Worm (Caenorhabditis elegans) whole organism, young adult: Measurements from ENCODE around the gene T24B8.4.

Experiments
- B0019.2 ChIP-seq: fragments of 200-800 bp; sonication (Bioruptor generic); conservative IDR thresholded peaks from 2 replicates; pipeline ENCODE4 v1.3.6; 2022; ENCODE audit warnings: missing genetic modification reagents, missing genetic modification characterization, missing compliant biosample characterization
- B0035.1 ChIP-seq: sonication (generic microtip); optimal IDR thresholded peaks from 2 replicates; lab custom pipeline; 2016; ENCODE audit warnings: missing genetic modification characterization, mild to moderate bottlenecking, missing compliant biosample characterization, missing genotype, missing genetic modification reagents
- B0336.3 ChIP-seq: fragments of 200-800 bp; sonication (Bioruptor generic); IDR thresholded peaks from 2 replicates; pipeline ENCODE4 v1.3.6; 2022; ENCODE audit warnings: missing genetic modification characterization, missing compliant biosample characterization
- F23B12.7 ChIP-seq: sonication (generic microtip); optimal IDR thresholded peaks from 2 replicates; lab custom pipeline; 2017; ENCODE audit warnings: missing genetic modification characterization, mild to moderate bottlenecking, missing compliant biosample characterization, antibody characterized with exemption, moderate library complexity; ENCODE audit not compliant: insufficient read depth
- F33H1.4 ChIP-seq: fragments of 200-800 bp; sonication (Bioruptor generic); IDR thresholded peaks from 2 replicates; pipeline ENCODE4 v1.3.6; 2022; ENCODE audit warnings: missing genetic modification reagents, missing genetic modification characterization, missing compliant biosample characterization
- F49E8.2 ChIP-seq: sonication (generic microtip); optimal IDR thresholded peaks from 3 replicates; lab custom pipeline; 2017; ENCODE audit warnings: missing genetic modification characterization, mild to moderate bottlenecking, missing compliant biosample characterization, antibody characterized with exemption, moderate library complexity; ENCODE audit not compliant: insufficient read depth
- F52B5.7 ChIP-seq: sonication (generic microtip); optimal IDR thresholded peaks from 2 replicates; lab custom pipeline; 2016; ENCODE audit warnings: mild to moderate bottlenecking, missing genetic modification characterization, missing compliant biosample characterization
- T07F8.4 ChIP-seq: sonication (generic microtip); optimal IDR thresholded peaks from 2 replicates; lab custom pipeline; 2016; ENCODE audit warnings: mild to moderate bottlenecking, missing genetic modification characterization, moderate library complexity, missing compliant biosample characterization
- T26A5.8 ChIP-seq: sonication (generic microtip); optimal IDR thresholded peaks from 2 replicates; lab custom pipeline; 2016; ENCODE audit warnings: missing genetic modification characterization, missing compliant biosample characterization
- Y53G8AR.9 ChIP-seq: fragments of 200-800 bp; sonication (Bioruptor generic); conservative IDR thresholded peaks from 2 replicates; pipeline ENCODE4 v1.3.6; 2022; ENCODE audit warnings: missing genetic modification reagents, missing genetic modification characterization, missing compliant biosample characterization
- akir-1 ChIP-seq: fragments of 200-800 bp; sonication (Bioruptor generic); optimal IDR thresholded peaks from 2 replicates; lab custom pipeline; 2018; ENCODE audit warnings: mild to moderate bottlenecking, missing genetic modification characterization, moderate library complexity, missing compliant biosample characterization
- cebp-1 ChIP-seq, 2 experiments: fragments of 200-800 bp in 1 of 2; sonication (Bioruptor generic) in 1 of 2; sonication (generic microtip) in 1 of 2; IDR thresholded peaks in 1 of 2; optimal IDR thresholded peaks in 1 of 2; 2 replicates each; pipeline versions ENCODE4 v1.3.6 to Lab custom; 2017 to 2022; ENCODE audit warnings: missing compliant biosample characterization in 2 of 2, missing genetic modification characterization in 2 of 2, mild to moderate bottlenecking in 1 of 2, missing genetic modification reagents in 1 of 2, moderate library complexity in 1 of 2
- cebp-2 ChIP-seq: fragments of 200-800 bp; sonication (Bioruptor generic); IDR thresholded peaks from 2 replicates; pipeline ENCODE4 v1.3.6; 2022; ENCODE audit warnings: missing genetic modification characterization, missing compliant biosample characterization
- ceh-100 ChIP-seq: fragments of 200-800 bp; sonication (Bioruptor generic); IDR thresholded peaks from 2 replicates; pipeline ENCODE4 v1.3.6; 2022; ENCODE audit warnings: missing genetic modification reagents, missing genetic modification characterization, missing compliant biosample characterization
- ceh-40 ChIP-seq: fragments of 200-800 bp; sonication (Bioruptor generic); IDR thresholded peaks from 2 replicates; pipeline ENCODE4 v1.3.6; 2022; ENCODE audit warnings: missing genetic modification characterization, missing compliant biosample characterization
- ceh-91 ChIP-seq: fragments of 200-800 bp; sonication (Bioruptor generic); IDR thresholded peaks from 2 replicates; pipeline ENCODE4 v1.3.6; 2022; ENCODE audit warnings: missing genetic modification reagents, missing genetic modification characterization, missing compliant biosample characterization
- dox-1 ChIP-seq: fragments of 200-800 bp; sonication (Bioruptor generic); IDR thresholded peaks from 2 replicates; pipeline ENCODE4 v1.3.6; 2022; ENCODE audit warnings: missing genetic modification reagents, missing genetic modification characterization, missing compliant biosample characterization
- dpff-1 ChIP-seq: sonication (generic microtip); optimal IDR thresholded peaks from 2 replicates; lab custom pipeline; 2017; ENCODE audit warnings: mild to moderate bottlenecking, missing genetic modification characterization, missing compliant biosample characterization
- efl-1 ChIP-seq: fragments of 150-350 bp; optimal IDR thresholded peaks from 2 replicates; lab custom pipeline; 2014; ENCODE audit warnings: missing biosample characterization, missing genetic modification reagents, missing genetic modification characterization
- hmg-1.2 ChIP-seq: fragments of 200-800 bp; sonication (Bioruptor generic); IDR thresholded peaks from 2 replicates; pipeline ENCODE4 v1.3.6; 2022; ENCODE audit warnings: missing genetic modification reagents, missing genetic modification characterization, missing compliant biosample characterization
- hrde-1 ChIP-seq: sonication (generic microtip); optimal IDR thresholded peaks from 2 replicates; lab custom pipeline; 2016; ENCODE audit warnings: missing genetic modification characterization, mild to moderate bottlenecking, missing compliant biosample characterization, moderate library complexity, missing genotype, missing genetic modification reagents, borderline replicate concordance
- hsf-1 ChIP-seq: fragments of 200-800 bp; sonication (Bioruptor generic); IDR thresholded peaks from 2 replicates; pipeline ENCODE4 v1.3.6; 2022; ENCODE audit warnings: missing genetic modification reagents, missing genetic modification characterization, missing compliant biosample characterization
- lin-26 ChIP-seq: fragments of 200-800 bp; sonication (Bioruptor generic); IDR thresholded peaks from 2 replicates; pipeline ENCODE4 v1.3.6; 2022; ENCODE audit warnings: missing genetic modification reagents, missing genetic modification characterization, missing compliant biosample characterization
- lsl-1 ChIP-seq: fragments of 200-800 bp; sonication (Bioruptor generic); optimal IDR thresholded peaks from 2 replicates; lab custom pipeline; 2018; ENCODE audit warnings: mild to moderate bottlenecking, missing genetic modification characterization, moderate library complexity, missing compliant biosample characterization
- madf-3 ChIP-seq: fragments of 200-800 bp; sonication (Bioruptor generic); IDR thresholded peaks from 2 replicates; pipeline ENCODE4 v1.3.6; 2022; ENCODE audit warnings: missing genetic modification reagents, missing genetic modification characterization, missing compliant biosample characterization
- madf-6 ChIP-seq: fragments of 200-800 bp; sonication (Bioruptor generic); IDR thresholded peaks from 2 replicates; pipeline ENCODE4 v1.3.6; 2022; ENCODE audit warnings: missing genetic modification reagents, missing genetic modification characterization, missing compliant biosample characterization
- madf-8 ChIP-seq: fragments of 200-800 bp; sonication (Bioruptor generic); conservative IDR thresholded peaks from 2 replicates; pipeline ENCODE4 v1.3.6; 2022; ENCODE audit warnings: missing genetic modification reagents, missing genetic modification characterization, missing compliant biosample characterization
- mes-4 ChIP-seq: sonication (generic microtip); optimal IDR thresholded peaks from 2 replicates; lab custom pipeline; 2016; ENCODE audit warnings: missing genotype, missing genetic modification characterization, missing compliant biosample characterization
- nfya-2 ChIP-seq: fragments of 200-800 bp; sonication (Bioruptor generic); IDR thresholded peaks from 2 replicates; pipeline ENCODE4 v1.3.6; 2022; ENCODE audit warnings: missing genetic modification reagents, missing genetic modification characterization, missing compliant biosample characterization
- nfyb-1 ChIP-seq: fragments of 200-800 bp; sonication (Bioruptor generic); IDR thresholded peaks from 2 replicates; pipeline ENCODE4 v1.3.6; 2022; ENCODE audit warnings: missing genetic modification reagents, missing genetic modification characterization, missing compliant biosample characterization
- nhr-27 ChIP-seq: fragments of 200-800 bp; sonication (Bioruptor generic); optimal IDR thresholded peaks from 2 replicates; lab custom pipeline; 2018; ENCODE audit warnings: mild to moderate bottlenecking, missing genetic modification characterization, moderate library complexity, missing compliant biosample characterization
- pbrm-1 ChIP-seq: fragments of 200-800 bp; sonication (Bioruptor generic); IDR thresholded peaks from 2 replicates; pipeline ENCODE4 v1.3.6; 2022; ENCODE audit warnings: missing genetic modification reagents, missing genetic modification characterization, missing compliant biosample characterization
- rec-8 ChIP-seq, 2 experiments: sonication (generic microtip); optimal IDR thresholded peaks; 2 replicates each; lab custom pipeline; 2016; ENCODE audit warnings: mild to moderate bottlenecking in 2 of 2, missing genetic modification characterization in 2 of 2, missing genetic modification reagents in 2 of 2, missing genotype in 2 of 2, missing biosample characterization in 1 of 2, missing compliant biosample characterization in 1 of 2, moderate library complexity in 1 of 2
- repo-1 ChIP-seq: sonication (generic microtip); optimal IDR thresholded peaks from 2 replicates; lab custom pipeline; 2017; ENCODE audit warnings: mild to moderate bottlenecking, missing genetic modification characterization, missing compliant biosample characterization
- sdz-38 ChIP-seq: sonication (generic microtip); optimal IDR thresholded peaks from 2 replicates; lab custom pipeline; 2016; ENCODE audit warnings: missing genotype, missing genetic modification characterization, missing compliant biosample characterization
- snpc-1.3 ChIP-seq: sonication (generic microtip); optimal IDR thresholded peaks from 2 replicates; lab custom pipeline; 2017; ENCODE audit warnings: missing genetic modification characterization, mild to moderate bottlenecking, missing compliant biosample characterization, antibody characterized with exemption, moderate library complexity, missing genotype, missing genetic modification reagents; ENCODE audit not compliant: insufficient read depth
- snpc-3.4 ChIP-seq: sonication (generic microtip); optimal IDR thresholded peaks from 2 replicates; lab custom pipeline; 2017; ENCODE audit warnings: missing genetic modification characterization, mild to moderate bottlenecking, missing compliant biosample characterization, antibody characterized with exemption, moderate library complexity, missing genotype, missing genetic modification reagents
- snpc-4 ChIP-seq, 5 experiments: fragments of 150-350 bp in 1 of 5; sonication (generic microtip) in 4 of 5; optimal IDR thresholded peaks; 2 replicates each; lab custom pipeline; 2014 to 2018; ENCODE audit warnings: missing genetic modification characterization in 5 of 5, missing biosample characterization in 3 of 5, antibody characterized with exemption in 2 of 5, mild to moderate bottlenecking in 2 of 5, missing compliant biosample characterization in 2 of 5, missing genotype in 2 of 5, moderate library complexity in 2 of 5, missing genetic modification reagents in 1 of 5
- sptf-2 ChIP-seq: fragments of 200-800 bp; sonication (Bioruptor generic); optimal IDR thresholded peaks from 2 replicates; lab custom pipeline; 2018; ENCODE audit warnings: mild to moderate bottlenecking, missing genetic modification characterization, missing compliant biosample characterization
- tbp1 ChIP-seq: fragments of 200-800 bp; sonication (Bioruptor generic); optimal IDR thresholded peaks from 2 replicates; lab custom pipeline; 2018; ENCODE audit warnings: mild to moderate bottlenecking, missing genetic modification characterization, missing compliant biosample characterization
- unc-130 ChIP-seq: sonication (generic microtip); optimal IDR thresholded peaks from 2 replicates; lab custom pipeline; 2016; ENCODE audit warnings: missing genetic modification reagents, missing genetic modification characterization, missing compliant biosample characterization
- unc-62 ChIP-seq: fragments of 150-350 bp; optimal IDR thresholded peaks from 2 replicates; lab custom pipeline; 2014; ENCODE audit warnings: missing biosample characterization, missing genetic modification reagents, missing genetic modification characterization
- xnd-1 ChIP-seq: sonication (generic microtip); optimal IDR thresholded peaks from 2 replicates; lab custom pipeline; 2016; ENCODE audit warnings: missing genotype, missing genetic modification reagents, missing genetic modification characterization, missing compliant biosample characterization
- zfh-2 ChIP-seq: fragments of 200-800 bp; sonication (Bioruptor generic); conservative IDR thresholded peaks from 2 replicates; pipeline ENCODE4 v1.3.6; 2022; ENCODE audit warnings: missing genetic modification reagents, missing genetic modification characterization, missing compliant biosample characterization
- ztf-26 ChIP-seq: sonication (generic microtip); optimal IDR thresholded peaks from 2 replicates; lab custom pipeline; 2017; ENCODE audit warnings: missing genetic modification characterization, missing compliant biosample characterization

Gene T24B8.4

ce11 chrII:9056215-9056819 is 14.3 kb downstream of the T24B8.4 start (continued):
- TF ChIP-seq snpc-3.4 (tag; lab: Kevin White, UChicago) (peak; percentile 80), F52B5.7 (tag; lab: Kevin White, UChicago) (peak; percentile 65), cebp-1 (GFP tag; IDR thresholded peaks at IDR 0.05; lab: Robert Waterston, UW) (no peak), cebp-1 (tag; optimal IDR thresholded peaks at IDR 0.05; lab: Kevin White, UChicago) (peak; percentile 63), hsf-1 (GFP tag; lab: Robert Waterston, UW) (peak; percentile 79), nfya-2 (peak; percentile 9; the same call in 1 of the 2 replicates), dox-1 (GFP tag; lab: Robert Waterston, UW) (peak; percentile 58), xnd-1 (tag; lab: Kevin White, UChicago) (peak; percentile 37), akir-1 (no peak), efl-1 (no peak), sdz-38 (tag; lab: Kevin White, UChicago) (no peak), madf-8 (GFP tag; lab: Robert Waterston, UW) (0 out of 2 replicates have a peak, but pooled peaks have one; percentile 20), hrde-1 (tag; lab: Kevin White, UChicago) (peak; percentile 94), F33H1.4 (GFP tag; lab: Robert Waterston, UW) (peak; percentile 49), zfh-2 (GFP tag; lab: Robert Waterston, UW) (peak; percentile 42; the same call in 1 of the 2 replicates), Y53G8AR.9 (GFP tag; lab: Robert Waterston, UW) (peak; percentile 84), B0019.2 (GFP tag; lab: Robert Waterston, UW) (no peak), B0035.1 (tag; lab: Kevin White, UChicago) (peak; percentile 13), lsl-1 (GFP tag; lab: Kevin White, UChicago) (peak; percentile 57), F49E8.2 (peak; percentile 87), F23B12.7 (tag; lab: Kevin White, UChicago) (no peak), unc-130 (GFP tag; lab: Kevin White, UChicago) (peak; percentile 17), sptf-2 (GFP tag; lab: Kevin White, UChicago) (no peak), hmg-1.2 (peak; percentile 41; the same call in 1 of the 2 replicates), pbrm-1 (peak; percentile 80; the same call in 1 of the 2 replicates), ceh-100 (peak; percentile 60; the same call in 1 of the 2 replicates), lin-26 (GFP tag; lab: Robert Waterston, UW) (peak; percentile 87), repo-1 (tag; lab: Kevin White, UChicago) (peak; percentile 7), madf-6 (GFP tag; lab: Robert Waterston, UW) (peak; percentile 82), tbp1 (GFP tag; lab: Kevin White, UChicago) (peak; percentile 60), snpc-1.3 (peak; percentile 74), unc-62 (GFP tag; lab: Kevin White, UChicago) (no peak), B0336.3 (GFP tag; lab: Robert Waterston, UW) (peak; percentile 95), snpc-4 (GFP tag; optimal IDR thresholded peaks at IDR 0.05; lab: Kevin White, UChicago) (peak; percentile 41), snpc-4 (tag; optimal IDR thresholded peaks at IDR 0.05; lab: Kevin White, UChicago) (peak in 2 of 4 experiments; percentile 24 to 57), nfyb-1 (peak; percentile 71), ztf-26 (tag; lab: Kevin White, UChicago) (no peak), mes-4 (tag; lab: Kevin White, UChicago) (peak; percentile 20), dpff-1 (tag; lab: Kevin White, UChicago) (no peak), madf-3 (peak; percentile 77; the same call in 1 of the 2 replicates), ceh-91 (GFP tag; lab: Robert Waterston, UW) (0 out of 2 replicates have a peak, but pooled peaks have one; percentile 18), T07F8.4 (tag; lab: Kevin White, UChicago) (no peak), nhr-27 (tag; lab: Kevin White, UChicago) (no peak), ceh-40 (GFP tag; lab: Robert Waterston, UW) (0 out of 2 replicates have a peak, but pooled peaks have one; percentile 27), cebp-2 (GFP tag; lab: Robert Waterston, UW) (peak; percentile 82; the same call in 1 of the 2 replicates), rec-8 (tag; optimal IDR thresholded peaks at IDR 0.05; lab: Kevin White, UChicago) (peak; percentile 42 to 62), T26A5.8 (peak; percentile 46)
